Fruit fly (Drosophila melanogaster) whole organism, adult: ENCODE measurements around the gene mEFTs.

Experiments
- CG11617 ChIP-seq: fragments of 200-800 bp; sonication (Bioruptor generic); optimal IDR thresholded peaks from 2 replicates; lab custom pipeline; 2017; ENCODE audit warnings: mild to moderate bottlenecking, missing biosample characterization, missing genetic modification reagents, missing genetic modification characterization
- CG12768 ChIP-seq: fragments of 200-800 bp; sonication (Bioruptor generic); optimal IDR thresholded peaks from 2 replicates; lab custom pipeline; 2017; ENCODE audit warnings: missing biosample characterization, missing genetic modification characterization, mild to moderate bottlenecking, moderate library complexity, missing genetic modification reagents
- CG14711 ChIP-seq: fragments of 200-800 bp; sonication (Bioruptor generic); optimal IDR thresholded peaks from 2 replicates; lab custom pipeline; 2018; ENCODE audit warnings: missing biosample characterization, mild to moderate bottlenecking, missing genetic modification characterization, moderate library complexity
- CG1620 ChIP-seq: fragments of 200-800 bp; sonication (Bioruptor generic); optimal IDR thresholded peaks from 2 replicates; lab custom pipeline; 2016; ENCODE audit warnings: missing biosample characterization, missing genetic modification characterization
- CG33017 ChIP-seq: fragments of 200-800 bp; sonication (Bioruptor generic); optimal IDR thresholded peaks from 2 replicates; lab custom pipeline; 2018; ENCODE audit warnings: missing biosample characterization, mild to moderate bottlenecking, missing genetic modification characterization, moderate library complexity
- CG5204 ChIP-seq: fragments of 200-800 bp; sonication (Bioruptor generic); optimal IDR thresholded peaks from 2 replicates; lab custom pipeline; 2016; ENCODE audit warnings: missing biosample characterization, missing genetic modification characterization
- CG7045 ChIP-seq: fragments of 200-800 bp; sonication (Bioruptor generic); optimal IDR thresholded peaks from 2 replicates; lab custom pipeline; 2017; ENCODE audit warnings: missing biosample characterization, mild to moderate bottlenecking, missing genetic modification characterization
- CG7101 ChIP-seq: fragments of 200-800 bp; sonication (Bioruptor generic); optimal IDR thresholded peaks from 2 replicates; lab custom pipeline; 2018; ENCODE audit warnings: missing biosample characterization, mild to moderate bottlenecking, missing genetic modification characterization, moderate library complexity
- Clk ChIP-seq: fragments of 200-800 bp; sonication (Bioruptor generic); optimal IDR thresholded peaks from 2 replicates; lab custom pipeline; 2017; ENCODE audit warnings: missing biosample characterization, missing genetic modification characterization
- Crg-1 ChIP-seq: fragments of 200-800 bp; sonication (Bioruptor generic); optimal IDR thresholded peaks from 2 replicates; lab custom pipeline; 2016; ENCODE audit warnings: missing biosample characterization, missing genetic modification characterization
- Hr96 ChIP-seq: fragments of 200-800 bp; sonication (Bioruptor generic); optimal IDR thresholded peaks from 2 replicates; lab custom pipeline; 2016; ENCODE audit warnings: missing biosample characterization, missing genetic modification characterization
- Mnt ChIP-seq: fragments of 200-800 bp; sonication (Bioruptor generic); optimal IDR thresholded peaks from 2 replicates; lab custom pipeline; 2016; ENCODE audit warnings: missing biosample characterization, mild to moderate bottlenecking, missing genetic modification characterization
- bab1 ChIP-seq: fragments of 200-800 bp; sonication (Bioruptor generic); optimal IDR thresholded peaks from 3 replicates; lab custom pipeline; 2019; ENCODE audit warnings: missing biosample characterization, mild to moderate bottlenecking, missing genetic modification characterization, moderate library complexity
- cic ChIP-seq: fragments of 200-800 bp; sonication (Bioruptor generic); optimal IDR thresholded peaks from 2 replicates; lab custom pipeline; 2017; ENCODE audit warnings: missing biosample characterization, mild to moderate bottlenecking, missing genetic modification characterization, moderate library complexity
- cnc ChIP-seq, 2 experiments: fragments of >200 bp; optimal IDR thresholded peaks; 2 replicates each; lab custom pipeline; 2017
- kay ChIP-seq: fragments of 200-800 bp; sonication (Bioruptor generic); peaks from one replicate; lab custom pipeline; 2016; ENCODE audit warnings: missing biosample characterization, missing genetic modification characterization, borderline replicate concordance
- ovo ChIP-seq: fragments of 200-800 bp; sonication (Bioruptor generic); optimal IDR thresholded peaks from 2 replicates; lab custom pipeline; 2016; ENCODE audit warnings: missing biosample characterization, missing genetic modification characterization
- pad ChIP-seq: fragments of 200-800 bp; sonication (Bioruptor generic); optimal IDR thresholded peaks from 3 replicates; lab custom pipeline; 2017; ENCODE audit warnings: missing biosample characterization, missing genetic modification characterization, mild to moderate bottlenecking, moderate library complexity, missing genetic modification reagents
- tj ChIP-seq: fragments of 200-800 bp; sonication (Bioruptor generic); optimal IDR thresholded peaks from 3 replicates; lab custom pipeline; 2017; ENCODE audit warnings: missing biosample characterization, mild to moderate bottlenecking, missing genetic modification characterization, moderate library complexity
- toe ChIP-seq: fragments of 200-800 bp; sonication (Bioruptor generic); optimal IDR thresholded peaks from 2 replicates; lab custom pipeline; 2016; ENCODE audit warnings: missing biosample characterization, missing genetic modification characterization

The mEFTs gene

DNA sequence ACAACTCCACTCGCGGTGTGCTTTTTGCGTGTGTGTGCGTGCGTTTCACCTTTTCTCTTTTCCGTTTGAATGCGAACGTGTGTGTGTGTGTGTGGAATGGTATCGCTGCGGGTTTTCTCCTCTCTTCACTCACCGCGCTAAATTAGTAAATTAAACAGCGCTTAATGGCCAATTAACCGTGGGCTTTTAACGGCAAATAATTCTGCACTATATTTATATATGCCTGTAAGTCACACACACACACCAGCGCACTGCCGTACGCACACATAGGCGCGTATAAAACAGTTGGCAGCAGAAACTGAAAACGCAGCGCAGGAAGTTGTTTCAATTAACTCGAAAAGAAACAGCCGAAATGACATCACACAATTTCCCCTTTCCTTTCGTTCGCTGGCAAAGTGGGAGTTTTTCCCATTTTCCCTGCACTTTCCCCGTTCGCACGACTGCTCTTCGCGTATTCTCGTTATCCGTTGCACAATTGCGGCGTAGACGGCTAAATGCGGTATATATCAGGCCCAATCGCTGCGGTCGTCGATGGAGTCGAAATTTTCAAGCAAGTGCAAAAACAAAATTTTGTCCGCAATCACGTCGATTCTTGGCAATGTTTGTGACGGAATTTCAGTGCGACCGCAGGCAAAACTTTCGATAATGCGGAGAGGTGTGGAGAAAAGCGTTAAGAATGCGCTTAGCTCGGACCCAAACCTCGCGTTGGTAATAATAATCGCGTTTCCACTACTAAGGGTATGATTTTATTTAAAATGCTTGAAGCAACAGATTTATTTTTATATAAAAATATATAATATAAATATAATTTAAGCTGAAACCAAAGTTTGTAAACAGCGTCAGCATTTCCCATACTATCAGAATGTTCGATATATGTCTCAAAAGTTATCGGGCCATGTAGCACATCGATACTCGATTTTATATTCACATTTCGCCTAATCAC is 28.1 kb downstream of the mEFTs start, which contains the start of gene BicD:
Gene BicD, minus strand, starts transcription at position 634 of the 943 bp plus-strand sequence.
- no peak for TF ChIP-seq Crg-1
- peak; percentile 54 for TF ChIP-seq CG12768 (GFP tag; lab: Kevin White, UChicago)
- peak; percentile 36 for TF ChIP-seq CG11617 (GFP tag; lab: Kevin White, UChicago)
- TF ChIP-seq pad (GFP tag; lab: Kevin White, UChicago), result peak; percentile 37
- TF ChIP-seq CG14711 (tag; lab: Kevin White, UChicago), result peak; percentile 6
- peak; percentile 40 for TF ChIP-seq ovo (GFP tag; lab: Kevin White, UChicago)
- TF ChIP-seq CG33017 (tag; lab: Kevin White, UChicago), result no peak
- peak; percentile 38 for TF ChIP-seq bab1 (GFP tag; lab: Kevin White, UChicago)
- peak; percentile 4 for TF ChIP-seq tj (GFP tag; lab: Kevin White, UChicago)
- TF ChIP-seq CG7045 (GFP tag; lab: Kevin White, UChicago), result peak; percentile 4

- TF ChIP-seq Clk (no peak), bab1 (GFP tag; lab: Kevin White, UChicago) (no peak), pad (GFP tag; lab: Kevin White, UChicago) (no peak), CG12768 (GFP tag; lab: Kevin White, UChicago) (no peak), ovo (GFP tag; lab: Kevin White, UChicago) (no peak)
These were observed 29.4 kb downstream of the mEFTs start, which contains the start of gene Sgt for dm6 chr2L:17471524-17471923. Gene Sgt, plus strand, starts transcription at chr2L:17471603.

DNA sequence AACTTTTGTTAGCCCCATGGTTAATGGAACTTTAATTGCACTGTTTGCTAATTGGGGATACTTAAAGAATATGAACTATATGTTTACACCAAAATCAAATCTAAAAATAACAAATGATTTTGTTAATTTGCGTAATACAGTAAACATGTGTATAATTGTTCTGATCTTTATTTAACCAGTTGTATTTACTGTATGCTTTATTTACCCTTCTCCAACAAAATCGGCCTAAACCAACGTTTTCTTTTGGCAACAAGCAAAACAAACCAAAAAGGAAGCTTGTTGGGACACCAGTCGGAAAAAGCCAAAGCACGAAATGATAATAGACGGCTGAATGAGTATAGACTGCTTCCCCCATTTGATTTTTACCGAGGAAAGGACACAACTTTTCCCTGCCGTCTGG is 30.3 kb downstream of the mEFTs start:
- no peak for TF ChIP-seq cnc (optimal IDR thresholded peaks at IDR 0.05; lab: Kevin White, UChicago)
- no peak for TF ChIP-seq CG12768 (GFP tag; lab: Kevin White, UChicago)
- TF ChIP-seq tj (GFP tag; lab: Kevin White, UChicago), result no peak
- no peak for TF ChIP-seq Clk
- TF ChIP-seq CG11617 (GFP tag; lab: Kevin White, UChicago), result no peak
- no peak for TF ChIP-seq CG7101 (tag; lab: Kevin White, UChicago)
- TF ChIP-seq Hr96 (GFP tag; lab: Kevin White, UChicago), result no peak
- TF ChIP-seq pad (GFP tag; lab: Kevin White, UChicago), result no peak

- TF ChIP-seq CG14711 (tag; lab: Kevin White, UChicago), result no peak
- TF ChIP-seq CG7101 (tag; lab: Kevin White, UChicago), result no peak
- TF ChIP-seq ovo (GFP tag; lab: Kevin White, UChicago), result no peak
- no peak for TF ChIP-seq CG12768 (GFP tag; lab: Kevin White, UChicago)
- no peak for TF ChIP-seq pad (GFP tag; lab: Kevin White, UChicago)
- no peak for TF ChIP-seq CG33017 (tag; lab: Kevin White, UChicago)
- no peak for TF ChIP-seq toe
- TF ChIP-seq Crg-1, result no peak
- TF ChIP-seq Clk, result no peak
- TF ChIP-seq CG1620, result no peak
- no peak for TF ChIP-seq CG7045 (GFP tag; lab: Kevin White, UChicago)
- no peak for TF ChIP-seq tj (GFP tag; lab: Kevin White, UChicago)
- no peak for TF ChIP-seq cic (GFP tag; lab: Kevin White, UChicago)
These were observed 34.0 kb downstream of the mEFTs start for dm6 chr2L:17466950-17467349.

DNA sequence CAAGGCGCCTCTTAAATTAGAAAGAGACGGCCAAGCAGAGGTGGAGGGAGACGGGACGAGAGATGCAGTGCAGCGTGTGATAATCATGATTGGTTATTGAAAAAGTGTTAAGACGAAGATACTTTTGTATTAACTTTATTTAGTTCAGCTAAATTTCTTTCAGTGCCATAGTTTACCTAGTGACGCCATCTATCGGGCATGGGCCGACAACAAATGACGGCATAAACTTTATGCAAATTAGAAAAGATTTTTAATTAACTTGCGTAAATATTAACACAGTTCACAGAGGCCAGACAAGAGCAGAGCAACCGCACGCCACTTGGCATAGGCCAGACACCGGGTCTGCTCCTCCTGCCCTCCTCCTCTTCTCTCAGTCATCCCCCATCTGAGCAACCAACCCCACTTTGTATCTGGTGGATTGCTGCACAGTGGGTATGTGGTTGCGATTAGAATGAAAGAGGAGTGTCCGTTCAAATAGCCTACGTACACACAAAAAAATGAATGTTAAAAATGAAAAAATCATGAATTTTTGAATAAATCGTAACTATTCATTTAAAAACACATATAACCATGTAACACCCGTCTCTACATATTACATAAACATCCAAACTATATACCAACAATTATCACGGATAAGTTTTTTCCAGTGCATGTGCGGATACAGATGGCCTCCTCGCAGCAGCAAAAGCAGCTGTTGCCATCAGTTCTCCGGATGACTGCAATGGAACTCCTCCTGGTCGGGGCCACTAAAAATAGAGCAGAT is 34.8 kb downstream of the mEFTs start:
- TF ChIP-seq cic (GFP tag; lab: Kevin White, UChicago), result no peak
- no peak for TF ChIP-seq CG12768 (GFP tag; lab: Kevin White, UChicago)
- TF ChIP-seq kay (GFP tag; lab: Kevin White, UChicago), result peak; percentile 30
- TF ChIP-seq tj (GFP tag; lab: Kevin White, UChicago), result no peak
- no peak for TF ChIP-seq Clk
- TF ChIP-seq Mnt, result no peak
- TF ChIP-seq CG7101 (tag; lab: Kevin White, UChicago), result peak; percentile 23
- peak; percentile 61 for TF ChIP-seq CG7045 (GFP tag; lab: Kevin White, UChicago)
- peak; percentile 37 for TF ChIP-seq Hr96 (GFP tag; lab: Kevin White, UChicago)
- no peak for TF ChIP-seq CG5204 (GFP tag; lab: Kevin White, UChicago)
- no peak for TF ChIP-seq CG1620
- no peak for TF ChIP-seq CG11617 (GFP tag; lab: Kevin White, UChicago)
- TF ChIP-seq toe, result peak; percentile 21

DNA sequence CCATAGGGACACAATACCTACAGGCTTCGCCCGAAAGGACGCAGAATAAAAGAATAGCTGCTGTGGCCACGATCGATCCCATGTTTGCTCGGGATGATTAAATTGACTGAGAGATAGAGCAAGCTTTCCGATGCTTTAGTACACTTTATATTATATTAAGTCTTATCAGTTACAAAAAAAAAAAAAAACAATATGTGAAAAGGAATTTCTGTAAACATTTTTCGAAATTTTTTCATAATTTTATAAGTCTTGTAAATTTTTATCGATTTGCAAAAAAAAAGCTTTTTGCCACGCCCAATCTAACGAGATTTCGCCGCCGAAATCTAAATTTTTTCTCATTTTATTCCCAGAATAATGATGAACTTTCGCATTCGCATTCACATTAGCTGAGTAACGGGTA is 43.0 kb downstream of the mEFTs start, which contains the start of gene CG18563:
Gene CG18563, minus strand, starts transcription at position 101 of the 400 bp plus-strand sequence.
- no peak for TF ChIP-seq Clk
- peak; percentile 70 for TF ChIP-seq kay (GFP tag; lab: Kevin White, UChicago)
